Fruit fly (Drosophila melanogaster): ENCODE measurements around the gene eIF2beta.

eIF2beta gene

DNA sequence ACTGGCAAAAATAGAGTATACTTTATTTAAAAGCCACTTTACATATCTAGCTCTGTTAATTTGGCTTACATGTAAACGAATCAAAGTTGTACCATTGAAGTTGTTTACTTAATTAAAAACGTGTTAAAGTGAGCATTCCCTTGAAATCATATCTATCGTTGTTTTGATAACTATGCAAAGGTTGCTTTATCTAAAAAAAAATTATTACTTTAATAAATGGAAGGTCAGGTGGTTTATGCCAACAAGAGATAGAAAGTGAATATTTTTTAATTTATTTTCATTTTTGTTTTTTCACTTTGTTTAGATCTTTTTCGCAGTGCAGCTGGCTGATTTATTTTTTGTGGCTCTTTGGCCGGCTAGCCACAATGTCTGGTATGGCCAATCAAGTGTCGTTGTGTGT lies 43.6 kb downstream of the eIF2beta start (continued):
- TF ChIP-seq ap (GFP tag; IDR thresholded peaks at IDR 0.05) (no peak), gsb-n (tag; optimal IDR thresholded peaks at IDR 0.05) (peak; percentile 59), otp (GFP tag; IDR thresholded peaks at IDR 0.05) (no peak), Bteb2 (GFP tag; optimal IDR thresholded peaks at IDR 0.05) (peak; percentile 52), CG43689 (GFP tag; IDR thresholded peaks at IDR 0.05) (0 out of 2 replicates have a peak, but pooled peaks have one; percentile 38), HLH54F (GFP tag; optimal IDR thresholded peaks at IDR 0.05) (peak; percentile 53), stwl (tag; optimal IDR thresholded peaks at IDR 0.05) (no peak), CG11723 (GFP tag; optimal IDR thresholded peaks at IDR 0.05) (peak; percentile 47), CG10654 (GFP tag; optimal IDR thresholded peaks at IDR 0.05) (peak; percentile 48), seq (GFP tag; IDR thresholded peaks at IDR 0.05) (peak; percentile 61), Sry-β (GFP tag; optimal IDR thresholded peaks at IDR 0.05) (no peak), CG11247 (GFP tag; IDR thresholded peaks at IDR 0.05) (peak; percentile 47; the same call in 1 of the 2 replicates), Chrac-16 (GFP tag; optimal IDR thresholded peaks at IDR 0.05) (peak; percentile 61), fd102C (GFP tag; optimal IDR thresholded peaks at IDR 0.05) (no peak), PHDP (tag; optimal IDR thresholded peaks at IDR 0.05) (peak; percentile 78), CG7987 (GFP tag; optimal IDR thresholded peaks at IDR 0.05) (no peak), Hmr (GFP tag; optimal IDR thresholded peaks at IDR 0.05) (peak; percentile 60), Poxn (GFP tag; IDR thresholded peaks at IDR 0.05) (no peak), cato (GFP tag; optimal IDR thresholded peaks at IDR 0.05; ENCODE audit: borderline replicate concordance) (peak; percentile 47), CG12942 (GFP tag; optimal IDR thresholded peaks at IDR 0.05) (peak; percentile 64), CG2875 (GFP tag; optimal IDR thresholded peaks at IDR 0.05) (peak; percentile 71), CG2678 (tag; optimal IDR thresholded peaks at IDR 0.05) (peak; percentile 88), H15 (GFP tag; IDR thresholded peaks at IDR 0.05) (peak; percentile 62; the same call in 1 of the 3 replicates), ems (GFP tag; optimal IDR thresholded peaks at IDR 0.05) (peak; percentile 65), Six4 (GFP tag; optimal IDR thresholded peaks at IDR 0.05) (peak; percentile 60), chif (GFP tag; optimal IDR thresholded peaks at IDR 0.05) (peak; percentile 47 to 65), wor (GFP tag; IDR thresholded peaks at IDR 0.05) (peak; percentile 25; the same call in 1 of the 2 replicates), gsb (GFP tag; IDR thresholded peaks at IDR 0.05) (0 out of 2 replicates have a peak, but pooled peaks have one; percentile 20), z (GFP tag; IDR thresholded peaks at IDR 0.05) (no peak), Hey (tag; optimal IDR thresholded peaks at IDR 0.05) (no peak), CG7357 (GFP tag; IDR thresholded peaks at IDR 0.05) (0 out of 3 replicates have a peak, but pooled peaks have one; percentile 37), grau (tag; optimal IDR thresholded peaks at IDR 0.05) (peak; percentile 82), sens (GFP tag) (peak; percentile 95), Fer1 (GFP tag; optimal IDR thresholded peaks at IDR 0.05) (peak; percentile 72), CG8388 (GFP tag; optimal IDR thresholded peaks at IDR 0.05) (peak; percentile 69), CG3838 (GFP tag; optimal IDR thresholded peaks at IDR 0.05) (peak; percentile 27), CG2202 (tag; optimal IDR thresholded peaks at IDR 0.05) (peak; percentile 15), row (GFP tag; IDR thresholded peaks at IDR 0.05) (peak; percentile 75), cas (GFP tag; IDR thresholded peaks at IDR 0.05) (no peak), CG15269 (tag; optimal IDR thresholded peaks at IDR 0.05) (peak; percentile 88), gro (GFP tag; optimal IDR thresholded peaks at IDR 0.05) (peak; percentile 33), mirr (GFP tag; optimal IDR thresholded peaks at IDR 0.05) (peak; percentile 10), CG8944 (GFP tag; optimal IDR thresholded peaks at IDR 0.05) (no peak), Hmx (GFP tag; optimal IDR thresholded peaks at IDR 0.05) (peak; percentile 41), CG18011 (GFP tag; optimal IDR thresholded peaks at IDR 0.05) (peak; percentile 7), CG1647 (GFP tag; optimal IDR thresholded peaks at IDR 0.05) (peak; percentile 47), fru (optimal IDR thresholded peaks at IDR 0.05) (no peak), Fer2 (tag; optimal IDR thresholded peaks at IDR 0.05) (peak; percentile 27), peb (GFP tag; IDR thresholded peaks at IDR 0.05) (peak; percentile 55; the same call in 1 of the 2 replicates), eve (GFP tag; optimal IDR thresholded peaks at IDR 0.05) (peak in 1 of 2 experiments; percentile 93), stc (GFP tag; IDR thresholded peaks at IDR 0.05) (peak; percentile 77), Asciz (GFP tag; optimal IDR thresholded peaks at IDR 0.05) (peak; percentile 84)
